Fruit fly (Drosophila melanogaster): ENCODE measurements around the gene CG4297.

The CG4297 gene

dm6 chr2L:490150-491095 is 18.4 kb upstream of the CG4297 start:
- no peak for TF ChIP-seq h (optimal IDR thresholded peaks at IDR 0.05)
- TF ChIP-seq Sin3A (optimal IDR thresholded peaks at IDR 0.05): no peak
- peak; percentile 62 for TF ChIP-seq psq (optimal IDR thresholded peaks at IDR 0.05)
- no peak for TF ChIP-seq Myc (optimal IDR thresholded peaks at IDR 0.05)
- TF ChIP-seq insv (optimal IDR thresholded peaks at IDR 0.05): peak; percentile 86
- no peak for TF ChIP-seq ttk (optimal IDR thresholded peaks at IDR 0.05)

dm6 chr2L:488548-489100 is 16.6 kb upstream of the CG4297 start:
- no peak for TF ChIP-seq Sin3A (optimal IDR thresholded peaks at IDR 0.05)
- TF ChIP-seq Myc (optimal IDR thresholded peaks at IDR 0.05): no peak
- no peak for TF ChIP-seq ttk (optimal IDR thresholded peaks at IDR 0.05)
- no peak for TF ChIP-seq psq (optimal IDR thresholded peaks at IDR 0.05)
- no peak for TF ChIP-seq h (optimal IDR thresholded peaks at IDR 0.05)
- TF ChIP-seq insv (optimal IDR thresholded peaks at IDR 0.05): no peak

- TF ChIP-seq Myc (optimal IDR thresholded peaks at IDR 0.05): no peak
Observed at dm6 chr2L:487719-488547, 15.9 kb upstream of the CG4297 start.

dm6 chr2L:487171-487570 is 15.2 kb upstream of the CG4297 start:
- TF ChIP-seq psq (optimal IDR thresholded peaks at IDR 0.05) (no peak), Sin3A (optimal IDR thresholded peaks at IDR 0.05) (no peak), insv (optimal IDR thresholded peaks at IDR 0.05) (no peak)

dm6 chr2L:485825-486240 is 13.8 kb upstream of the CG4297 start:
- TF ChIP-seq ttk (optimal IDR thresholded peaks at IDR 0.05): no peak
- no peak for TF ChIP-seq Myc (optimal IDR thresholded peaks at IDR 0.05)

- TF ChIP-seq insv (optimal IDR thresholded peaks at IDR 0.05): no peak
- TF ChIP-seq Sin3A (optimal IDR thresholded peaks at IDR 0.05): no peak
- TF ChIP-seq ttk (optimal IDR thresholded peaks at IDR 0.05): no peak
- TF ChIP-seq Myc (optimal IDR thresholded peaks at IDR 0.05): no peak
Observed at dm6 chr2L:485127-485824, 13.3 kb upstream of the CG4297 start.

dm6 chr2L:484281-484943 is 12.4 kb upstream of the CG4297 start:
- no peak for TF ChIP-seq ttk (optimal IDR thresholded peaks at IDR 0.05)
- TF ChIP-seq h (optimal IDR thresholded peaks at IDR 0.05): no peak
- no peak for TF ChIP-seq psq (optimal IDR thresholded peaks at IDR 0.05)
- TF ChIP-seq insv (optimal IDR thresholded peaks at IDR 0.05): no peak
- TF ChIP-seq Sin3A (optimal IDR thresholded peaks at IDR 0.05): no peak
- no peak for TF ChIP-seq Myc (optimal IDR thresholded peaks at IDR 0.05)

dm6 chr2L:483347-484280 is 11.6 kb upstream of the CG4297 start:
- no peak for TF ChIP-seq insv (optimal IDR thresholded peaks at IDR 0.05)
- TF ChIP-seq ttk (optimal IDR thresholded peaks at IDR 0.05): no peak
- no peak for TF ChIP-seq Sin3A (optimal IDR thresholded peaks at IDR 0.05)
- TF ChIP-seq Myc (optimal IDR thresholded peaks at IDR 0.05): no peak
- no peak for TF ChIP-seq h (optimal IDR thresholded peaks at IDR 0.05)
- TF ChIP-seq psq (optimal IDR thresholded peaks at IDR 0.05): no peak

- no peak for TF ChIP-seq insv (optimal IDR thresholded peaks at IDR 0.05)
- TF ChIP-seq ttk (optimal IDR thresholded peaks at IDR 0.05): no peak
- TF ChIP-seq psq (optimal IDR thresholded peaks at IDR 0.05): no peak
- no peak for TF ChIP-seq h (optimal IDR thresholded peaks at IDR 0.05)
- TF ChIP-seq Myc (optimal IDR thresholded peaks at IDR 0.05): no peak
- TF ChIP-seq Sin3A (optimal IDR thresholded peaks at IDR 0.05): no peak
Observed at dm6 chr2L:482451-482844, 10.4 kb upstream of the CG4297 start.

dm6 chr2L:481757-482450 is 9.9 kb upstream of the CG4297 start:
- no peak for TF ChIP-seq Myc (optimal IDR thresholded peaks at IDR 0.05)
- no peak for TF ChIP-seq psq (optimal IDR thresholded peaks at IDR 0.05)
- no peak for TF ChIP-seq ttk (optimal IDR thresholded peaks at IDR 0.05)
- no peak for TF ChIP-seq Sin3A (optimal IDR thresholded peaks at IDR 0.05)
- no peak for TF ChIP-seq h (optimal IDR thresholded peaks at IDR 0.05)
- no peak for TF ChIP-seq insv (optimal IDR thresholded peaks at IDR 0.05)
